Worm (Caenorhabditis elegans): ENCODE data around the gene Y110A2AL.6.

ce11 chrII:2871816-2872215 is 30.4 kb upstream of the Y110A2AL.6 start, which contains the start of gene Y110A2AL.10:
- TF ChIP-seq flh-1 (GFP tag; optimal IDR thresholded peaks at IDR 0.05), result no peak
- no peak for TF ChIP-seq pha-4 (tag; optimal IDR thresholded peaks at IDR 0.05)
- no peak for TF ChIP-seq nhr-76 (tag; optimal IDR thresholded peaks at IDR 0.05)
- TF ChIP-seq sem-2 (GFP tag; optimal IDR thresholded peaks at IDR 0.05), result no peak
- TF ChIP-seq lsy-2 (tag; optimal IDR thresholded peaks at IDR 0.05), result no peak
- no peak for TF ChIP-seq unc-39 (tag; optimal IDR thresholded peaks at IDR 0.05)
- no peak for TF ChIP-seq ztf-11 (tag; optimal IDR thresholded peaks at IDR 0.05)
- TF ChIP-seq ham-2 (GFP tag; optimal IDR thresholded peaks at IDR 0.05), result no peak
- TF ChIP-seq unc-62 (GFP tag; optimal IDR thresholded peaks at IDR 0.05), result no peak
- TF ChIP-seq elt-3 (tag; optimal IDR thresholded peaks at IDR 0.05), result no peak

Data from whole organism, mixed stage, embryonic.